Worm (Caenorhabditis elegans): ENCODE results near the gene W09D10.5.

The W09D10.5 gene

ce11 chrIII:10746406-10746807 lies 35.1 kb upstream of the W09D10.5 start (continued):
- TF ChIP-seq K12H6.12 (tag; optimal IDR thresholded peaks at IDR 0.05) (no peak), tbx-9 (tag; optimal IDR thresholded peaks at IDR 0.05; ENCODE audit: borderline replicate concordance) (peak; percentile 19), ceh-100 (GFP tag; IDR thresholded peaks at IDR 0.05) (peak; percentile 49), B0261.1 (tag; optimal IDR thresholded peaks at IDR 0.05) (no peak), lin-40 (tag; optimal IDR thresholded peaks at IDR 0.05) (no peak), sptf-2 (GFP tag; optimal IDR thresholded peaks at IDR 0.05) (no peak), lir-1 (GFP tag; conservative IDR thresholded peaks at IDR 0.05) (no peak), pha-4 (tag; optimal IDR thresholded peaks at IDR 0.05) (no peak), hmg-1.2 (GFP tag; IDR thresholded peaks at IDR 0.05) (peak; percentile 39; the same call in 1 of the 2 replicates)

ce11 chrIII:10742382-10742860 lies 31.1 kb upstream of the W09D10.5 start, which contains the start of the genes tbb-1 and rib-2:
tbb-1 (minus strand) TSS chrIII:10742432.
rib-2 (plus strand) TSS chrIII:10742810.
- TF ChIP-seq Y53F4B.3 (GFP tag; IDR thresholded peaks at IDR 0.05) (peak; percentile 55), snpc-3.4 (tag; optimal IDR thresholded peaks at IDR 0.05) (peak; percentile 97), atf-7 (tag; optimal IDR thresholded peaks at IDR 0.05) (peak; percentile 29), cebp-1 (GFP tag; IDR thresholded peaks at IDR 0.05) (peak; percentile 85), cebp-1 (tag; optimal IDR thresholded peaks at IDR 0.05) (peak; percentile 93), B0336.3 (GFP tag; IDR thresholded peaks at IDR 0.05) (peak; percentile 98), let-607 (tag; optimal IDR thresholded peaks at IDR 0.05) (peak; percentile 97), lin-26 (GFP tag; IDR thresholded peaks at IDR 0.05) (peak; percentile 77), die-1 (tag; optimal IDR thresholded peaks at IDR 0.05) (peak; percentile 38), ceh-27 (GFP tag; optimal IDR thresholded peaks at IDR 0.05) (peak; percentile 69), egrh-3 (GFP tag; IDR thresholded peaks at IDR 0.05) (peak; percentile 46; the same call in 1 of the 2 replicates), C06A6.2 (GFP tag; conservative IDR thresholded peaks at IDR 0.05) (peak; percentile 47; the same call in 1 of the 2 replicates), ZK185.1 (tag; optimal IDR thresholded peaks at IDR 0.05; ENCODE audit: poor library complexity, severe bottlenecking) (no peak), ztf-26 (tag; optimal IDR thresholded peaks at IDR 0.05) (peak; percentile 54), unc-130 (GFP tag; optimal IDR thresholded peaks at IDR 0.05) (peak; percentile 96), ceh-58 (GFP tag; IDR thresholded peaks at IDR 0.05) (no peak), madf-6 (GFP tag; IDR thresholded peaks at IDR 0.05) (peak; percentile 100), lin-35 (GFP tag; optimal IDR thresholded peaks at IDR 0.05) (peak; percentile 15 to 88 (median 87)), cebp-2 (GFP tag; IDR thresholded peaks at IDR 0.05) (no peak), sptf-2 (GFP tag; optimal IDR thresholded peaks at IDR 0.05) (peak; percentile 3), efl-1 (GFP tag; optimal IDR thresholded peaks at IDR 0.05) (peak; percentile 100), F52B5.7 (tag; optimal IDR thresholded peaks at IDR 0.05) (peak; percentile 44), tbx-9 (tag; optimal IDR thresholded peaks at IDR 0.05; ENCODE audit: borderline replicate concordance) (no peak), snpc-1.1 (tag; optimal IDR thresholded peaks at IDR 0.05; ENCODE audit: insufficient read depth) (peak; percentile 77), F22D6.2 (tag; optimal IDR thresholded peaks at IDR 0.05) (no peak), F57C9.4 (tag; optimal IDR thresholded peaks at IDR 0.05) (no peak), hlh-26 (GFP tag; conservative IDR thresholded peaks at IDR 0.05) (no peak), nfya-1 (tag; optimal IDR thresholded peaks at IDR 0.05; ENCODE audit: borderline replicate concordance, insufficient read depth) (no peak), lag-1 (GFP tag; IDR thresholded peaks at IDR 0.05) (no peak), lsl-1 (GFP tag; optimal IDR thresholded peaks at IDR 0.05) (peak; percentile 92), rec-8 (tag; optimal IDR thresholded peaks at IDR 0.05) (no peak), snpc-4 (GFP tag; optimal IDR thresholded peaks at IDR 0.05) (peak; percentile 36), snpc-4 (tag; optimal IDR thresholded peaks at IDR 0.05) (peak; percentile 62 to 86 (median 79)), ets-4 (GFP tag; optimal IDR thresholded peaks at IDR 0.05) (peak; percentile 85), aptf-3 (GFP tag; IDR thresholded peaks at IDR 0.05) (peak; percentile 87; the same call in 1 of the 2 replicates), chd-7 (tag; optimal IDR thresholded peaks at IDR 0.05) (peak; percentile 1), pha-4 (tag; optimal IDR thresholded peaks at IDR 0.05) (peak; percentile 41), zim-3 (tag; optimal IDR thresholded peaks at IDR 0.05) (no peak), ceh-40 (GFP tag; IDR thresholded peaks at IDR 0.05) (no peak), nfyb-1 (GFP tag; IDR thresholded peaks at IDR 0.05) (peak; percentile 91)

All from whole organism, young adult.